Fruit fly (Drosophila melanogaster) whole organism: Measurements from ENCODE around the gene CG1544.

Experiments
- CG8478 ChIP-seq: fragments of >200 bp; optimal IDR thresholded peaks from 2 replicates; lab custom pipeline; 2018; ENCODE audit warnings: inconsistent platforms
- Dll ChIP-seq: fragments of >200 bp; optimal IDR thresholded peaks from 2 replicates; lab custom pipeline; 2017
- EcR ChIP-seq, 2 experiments: fragments of >200 bp; optimal IDR thresholded peaks; 2 replicates each; lab custom pipeline; 2017; ENCODE audit warnings: missing biosample characterization in 2 of 2, missing genetic modification characterization in 2 of 2, missing genetic modification reagents in 2 of 2
- pan ChIP-seq: fragments of >200 bp; optimal IDR thresholded peaks from 2 replicates; lab custom pipeline; 2017
- psq ChIP-seq: fragments of >200 bp; optimal IDR thresholded peaks from 2 replicates; lab custom pipeline; 2017
- usp ChIP-seq: fragments of >200 bp; optimal IDR thresholded peaks from 2 replicates; lab custom pipeline; 2017; ENCODE audit warnings: missing biosample characterization, missing genetic modification characterization, mixed read lengths

Gene CG1544

DNA sequence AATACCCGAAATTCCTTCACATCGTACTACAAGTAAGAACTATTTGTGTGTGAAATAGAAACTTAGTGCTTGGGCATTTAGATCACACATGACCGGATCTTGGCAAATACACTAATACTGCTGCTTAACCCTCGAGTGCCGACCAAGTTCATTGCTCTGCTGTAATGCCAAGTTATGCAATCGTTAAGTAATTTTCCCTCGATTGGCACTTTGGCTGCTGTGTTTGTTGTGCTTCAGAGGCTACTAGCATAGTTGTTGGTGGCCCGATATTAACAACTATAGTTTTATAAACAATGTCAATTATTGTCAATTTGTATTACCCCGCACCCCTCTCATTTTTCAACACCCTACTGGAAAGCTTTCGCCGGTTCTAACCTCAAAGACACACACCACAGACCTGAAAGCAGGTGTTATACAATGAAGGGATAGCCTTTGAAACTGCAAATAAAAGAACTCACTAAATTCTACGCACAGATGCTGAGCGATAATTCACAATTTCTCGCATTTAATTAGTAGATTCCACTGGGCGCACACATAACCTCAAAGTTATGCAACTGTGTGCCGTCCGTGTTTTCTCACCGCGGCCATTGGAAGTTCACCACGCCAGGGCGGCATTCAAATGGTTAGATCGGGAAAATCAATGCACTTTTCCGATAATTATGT lies 21.6 kb downstream of the CG1544 start:
- TF ChIP-seq EcR (GFP tag; optimal IDR thresholded peaks at IDR 0.05; lab: Kevin White, UChicago) (peak in 1 of 2 experiments; percentile 86), CG8478 (lab: Kevin White, UChicago) (no peak)

dm6 chr3R:31218997-31219992 lies 22.6 kb downstream of the CG1544 start, which contains the start of gene ATPsynC:
Gene ATPsynC, minus strand, starts transcription at chr3R:31219630.
- TF ChIP-seq usp (no peak), CG8478 (lab: Kevin White, UChicago) (no peak), EcR (GFP tag; optimal IDR thresholded peaks at IDR 0.05; lab: Kevin White, UChicago) (no peak), psq (lab: Kevin White, UChicago) (no peak), pan (lab: Kevin White, UChicago) (no peak), Dll (lab: Kevin White, UChicago) (no peak)

dm6 chr3R:31220456-31221336 lies 24.0 kb downstream of the CG1544 start, which contains the start of gene CG12054:
Gene CG12054, plus strand, starts transcription at chr3R:31220702.
- TF ChIP-seq pan (lab: Kevin White, UChicago): no peak
- no peak for TF ChIP-seq EcR (GFP tag; optimal IDR thresholded peaks at IDR 0.05; lab: Kevin White, UChicago)
- TF ChIP-seq usp: no peak
- no peak for TF ChIP-seq psq (lab: Kevin White, UChicago)

dm6 chr3R:31221337-31222047 lies 24.8 kb downstream of the CG1544 start:
- TF ChIP-seq psq (lab: Kevin White, UChicago) (no peak), pan (lab: Kevin White, UChicago) (no peak), EcR (GFP tag; optimal IDR thresholded peaks at IDR 0.05; lab: Kevin White, UChicago) (no peak), Dll (lab: Kevin White, UChicago) (no peak), usp (no peak), CG8478 (lab: Kevin White, UChicago) (no peak)

DNA sequence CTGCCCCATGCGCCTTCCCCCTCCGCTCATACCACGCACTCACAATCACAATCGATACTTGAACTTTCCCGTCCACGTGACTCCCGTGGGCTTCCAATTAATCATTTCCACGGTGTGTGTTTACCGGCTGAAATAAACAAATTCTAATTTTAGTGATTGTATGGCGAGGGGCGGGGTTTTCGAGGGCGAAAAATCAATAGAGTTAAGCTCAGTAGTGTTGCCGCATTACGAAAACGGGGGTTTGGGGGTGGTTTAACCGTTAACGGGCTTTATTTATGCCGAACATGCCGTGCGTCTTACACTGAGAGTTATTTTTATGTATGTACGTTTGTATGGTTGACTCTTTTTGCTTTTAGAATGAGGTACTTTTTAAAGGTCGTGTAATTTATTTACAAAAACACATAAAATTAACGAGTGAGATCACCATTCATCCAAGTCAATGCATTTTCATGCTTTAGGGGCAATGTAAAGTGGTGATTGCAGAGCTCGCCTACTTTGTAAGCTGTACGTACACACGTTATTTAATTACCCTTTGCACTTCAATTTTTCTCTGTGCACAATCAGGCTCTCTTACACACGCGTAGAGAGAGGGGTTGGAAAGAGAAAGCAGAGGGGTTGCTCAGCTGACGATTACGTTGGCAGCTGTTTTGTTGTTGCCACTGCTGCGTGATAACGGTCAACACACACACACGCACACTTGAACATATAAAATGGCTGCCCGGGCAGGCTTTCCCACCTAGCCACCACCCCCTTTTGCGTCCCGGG lies 25.6 kb downstream of the CG1544 start:
- TF ChIP-seq psq (lab: Kevin White, UChicago): no peak
- TF ChIP-seq pan (lab: Kevin White, UChicago): no peak

dm6 chr3R:31222890-31223569 lies 26.3 kb downstream of the CG1544 start:
- TF ChIP-seq Dll (lab: Kevin White, UChicago): no peak
- no peak for TF ChIP-seq psq (lab: Kevin White, UChicago)
- no peak for TF ChIP-seq pan (lab: Kevin White, UChicago)
- TF ChIP-seq CG8478 (lab: Kevin White, UChicago): no peak
- no peak for TF ChIP-seq usp
- no peak for TF ChIP-seq EcR (GFP tag; optimal IDR thresholded peaks at IDR 0.05; lab: Kevin White, UChicago)

dm6 chr3R:31223971-31224860 lies 27.5 kb downstream of the CG1544 start:
- TF ChIP-seq usp (no peak), Dll (lab: Kevin White, UChicago) (no peak), CG8478 (lab: Kevin White, UChicago) (no peak), psq (lab: Kevin White, UChicago) (no peak), EcR (GFP tag; optimal IDR thresholded peaks at IDR 0.05; lab: Kevin White, UChicago) (no peak), pan (lab: Kevin White, UChicago) (no peak)

dm6 chr3R:31225043-31225681 lies 28.4 kb downstream of the CG1544 start:
- no peak for TF ChIP-seq Dll (lab: Kevin White, UChicago)
- TF ChIP-seq CG8478 (lab: Kevin White, UChicago): no peak
- TF ChIP-seq EcR (GFP tag; optimal IDR thresholded peaks at IDR 0.05; lab: Kevin White, UChicago): no peak
- no peak for TF ChIP-seq pan (lab: Kevin White, UChicago)
- no peak for TF ChIP-seq usp
